Fruit fly (Drosophila melanogaster) Kc167 (cell line): ENCODE data around the gene twit.

ENCODE experiments used
- Sin3A ChIP-seq: fragments of >200 bp; optimal IDR thresholded peaks from 2 replicates; lab custom pipeline; 2018; ENCODE audit warnings: missing external identifiers
- h ChIP-seq: fragments of >200 bp; optimal IDR thresholded peaks from 3 replicates; lab custom pipeline; 2018; ENCODE audit warnings: missing external identifiers
- insv ChIP-seq: fragments of >200 bp; optimal IDR thresholded peaks from 3 replicates; lab custom pipeline; 2018; ENCODE audit warnings: missing external identifiers
- psq ChIP-seq: fragments of >200 bp; optimal IDR thresholded peaks from 2 replicates; lab custom pipeline; 2017; ENCODE audit warnings: missing external identifiers
- ttk ChIP-seq: sonication (Bioruptor generic); optimal IDR thresholded peaks from 2 replicates; lab custom pipeline; 2017; ENCODE audit warnings: missing external identifiers

DNA sequence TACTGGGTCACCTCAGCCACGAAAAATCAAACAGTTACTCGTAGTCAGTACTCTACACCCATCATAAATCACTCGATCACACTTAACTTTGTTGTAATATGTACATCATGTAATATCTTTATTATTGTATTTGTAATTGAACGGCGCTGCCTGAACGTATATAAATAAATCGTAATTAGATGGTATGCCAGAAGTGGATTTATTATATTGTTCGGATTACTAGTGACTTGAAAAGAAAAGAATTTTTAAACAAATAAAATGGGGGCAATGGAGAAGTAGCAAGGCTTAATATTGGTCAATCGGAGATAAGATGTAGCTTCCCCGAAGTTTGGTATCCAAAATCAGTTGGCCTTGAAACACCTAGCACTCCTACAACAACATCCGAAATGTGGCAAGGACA lies 3.4 kb upstream of the twit start, which contains the start of gene CG14402:
- no peak for TF ChIP-seq psq (lab: Kevin White, UChicago)
- TF ChIP-seq ttk (lab: Kevin White, UChicago), result no peak
- TF ChIP-seq h, result no peak
- no peak for TF ChIP-seq Sin3A (lab: Kevin White, UChicago)
- TF ChIP-seq insv (lab: Kevin White, UChicago), result no peak
